Worm (Caenorhabditis elegans) whole organism, young adult: ENCODE measurements around the gene F56D2.8.

Experiments used
- B0035.1 ChIP-seq: sonication (generic microtip); optimal IDR thresholded peaks from 2 replicates; lab custom pipeline; 2016; ENCODE audit warnings: missing genetic modification characterization, mild to moderate bottlenecking, missing compliant biosample characterization, missing genotype, missing genetic modification reagents
- B0336.3 ChIP-seq: fragments of 200-800 bp; sonication (Bioruptor generic); IDR thresholded peaks from 2 replicates; pipeline ENCODE4 v1.3.6; 2022; ENCODE audit warnings: missing genetic modification characterization, missing compliant biosample characterization
- F10E7.11 ChIP-seq: sonication (generic microtip); optimal IDR thresholded peaks from 2 replicates; lab custom pipeline; 2017; ENCODE audit warnings: mild to moderate bottlenecking, missing genetic modification characterization, moderate library complexity, missing compliant biosample characterization
- F22D6.2 ChIP-seq: sonication (generic microtip); optimal IDR thresholded peaks from 2 replicates; lab custom pipeline; 2016; ENCODE audit warnings: mild to moderate bottlenecking, missing genetic modification characterization, missing compliant biosample characterization
- F23B12.7 ChIP-seq: sonication (generic microtip); optimal IDR thresholded peaks from 2 replicates; lab custom pipeline; 2017; ENCODE audit warnings: missing genetic modification characterization, mild to moderate bottlenecking, missing compliant biosample characterization, antibody characterized with exemption, moderate library complexity; ENCODE audit not compliant: insufficient read depth
- F33H1.4 ChIP-seq: fragments of 200-800 bp; sonication (Bioruptor generic); IDR thresholded peaks from 2 replicates; pipeline ENCODE4 v1.3.6; 2022; ENCODE audit warnings: missing genetic modification reagents, missing genetic modification characterization, missing compliant biosample characterization
- F52B5.7 ChIP-seq: sonication (generic microtip); optimal IDR thresholded peaks from 2 replicates; lab custom pipeline; 2016; ENCODE audit warnings: mild to moderate bottlenecking, missing genetic modification characterization, missing compliant biosample characterization
- F55B11.4 ChIP-seq: sonication (generic microtip); optimal IDR thresholded peaks from 2 replicates; lab custom pipeline; 2016; ENCODE audit warnings: missing compliant biosample characterization, missing genetic modification characterization, borderline replicate concordance; ENCODE audit not compliant: insufficient read depth
- K11D2.4 ChIP-seq: fragments of 200-800 bp; sonication (Bioruptor generic); IDR thresholded peaks from 2 replicates; pipeline ENCODE4 v1.3.6; 2022; ENCODE audit warnings: missing genetic modification reagents, missing genetic modification characterization, missing compliant biosample characterization
- K12H6.12 ChIP-seq: fragments of 200-800 bp; sonication (Bioruptor generic); optimal IDR thresholded peaks from 2 replicates; lab custom pipeline; 2018; ENCODE audit warnings: mild to moderate bottlenecking, missing genetic modification characterization, missing compliant biosample characterization
- T26A5.8 ChIP-seq: sonication (generic microtip); optimal IDR thresholded peaks from 2 replicates; lab custom pipeline; 2016; ENCODE audit warnings: missing genetic modification characterization, missing compliant biosample characterization
- Y53F4B.3 ChIP-seq: fragments of 200-800 bp; sonication (Bioruptor generic); IDR thresholded peaks from 2 replicates; pipeline ENCODE4 v1.3.6; 2022; ENCODE audit warnings: missing genetic modification reagents, missing genetic modification characterization, missing compliant biosample characterization
- Y53G8AR.9 ChIP-seq: fragments of 200-800 bp; sonication (Bioruptor generic); conservative IDR thresholded peaks from 2 replicates; pipeline ENCODE4 v1.3.6; 2022; ENCODE audit warnings: missing genetic modification reagents, missing genetic modification characterization, missing compliant biosample characterization
- Y79H2A.3 ChIP-seq: fragments of 200-800 bp; sonication (Bioruptor generic); conservative IDR thresholded peaks from 2 replicates; pipeline ENCODE4 v1.3.6; 2022; ENCODE audit warnings: missing genetic modification reagents, missing genetic modification characterization, missing compliant biosample characterization
- atf-7 ChIP-seq: sonication (generic microtip); optimal IDR thresholded peaks from 2 replicates; lab custom pipeline; 2017; ENCODE audit warnings: mild to moderate bottlenecking, missing genetic modification characterization, missing compliant biosample characterization
- attf-3 ChIP-seq: fragments of 200-800 bp; sonication (Bioruptor generic); conservative IDR thresholded peaks from 2 replicates; pipeline ENCODE4 v1.3.6; 2022; ENCODE audit warnings: missing genetic modification reagents, missing genetic modification characterization, missing compliant biosample characterization
- attf-6 ChIP-seq: fragments of 200-800 bp; sonication (Bioruptor generic); IDR thresholded peaks from 2 replicates; pipeline ENCODE4 v1.3.6; 2022; ENCODE audit warnings: missing genetic modification reagents, missing genetic modification characterization, missing compliant biosample characterization
- bed-2 ChIP-seq: fragments of 200-800 bp; sonication (Bioruptor generic); IDR thresholded peaks from 2 replicates; pipeline ENCODE4 v1.3.6; 2022; ENCODE audit warnings: missing genetic modification reagents, missing genetic modification characterization, missing compliant biosample characterization
- cebp-1 ChIP-seq, 2 experiments: fragments of 200-800 bp in 1 of 2; sonication (Bioruptor generic) in 1 of 2; sonication (generic microtip) in 1 of 2; IDR thresholded peaks in 1 of 2; optimal IDR thresholded peaks in 1 of 2; 2 replicates each; pipeline versions ENCODE4 v1.3.6 to Lab custom; 2017 to 2022; ENCODE audit warnings: missing compliant biosample characterization in 2 of 2, missing genetic modification characterization in 2 of 2, mild to moderate bottlenecking in 1 of 2, missing genetic modification reagents in 1 of 2, moderate library complexity in 1 of 2
- dpl-1 ChIP-seq: fragments of 150-350 bp; optimal IDR thresholded peaks from 2 replicates; lab custom pipeline; 2014; ENCODE audit warnings: missing biosample characterization, missing genetic modification reagents, missing genetic modification characterization
- him-1 ChIP-seq: sonication (generic microtip); optimal IDR thresholded peaks from 2 replicates; lab custom pipeline; 2016; ENCODE audit warnings: missing genotype, missing genetic modification reagents, missing genetic modification characterization, missing compliant biosample characterization
- hlh-12 ChIP-seq: sonication (generic microtip); optimal IDR thresholded peaks from 2 replicates; lab custom pipeline; 2016; ENCODE audit warnings: missing genetic modification characterization, missing compliant biosample characterization
- hmg-1.2 ChIP-seq: fragments of 200-800 bp; sonication (Bioruptor generic); IDR thresholded peaks from 2 replicates; pipeline ENCODE4 v1.3.6; 2022; ENCODE audit warnings: missing genetic modification reagents, missing genetic modification characterization, missing compliant biosample characterization
- hmg-20 ChIP-seq: fragments of 200-800 bp; sonication (Bioruptor generic); IDR thresholded peaks from 2 replicates; pipeline ENCODE4 v1.3.6; 2022; ENCODE audit warnings: missing genetic modification reagents, missing genetic modification characterization, missing compliant biosample characterization
- hrde-1 ChIP-seq: sonication (generic microtip); optimal IDR thresholded peaks from 2 replicates; lab custom pipeline; 2016; ENCODE audit warnings: missing genetic modification characterization, mild to moderate bottlenecking, missing compliant biosample characterization, moderate library complexity, missing genotype, missing genetic modification reagents, borderline replicate concordance
- lin-26 ChIP-seq: fragments of 200-800 bp; sonication (Bioruptor generic); IDR thresholded peaks from 2 replicates; pipeline ENCODE4 v1.3.6; 2022; ENCODE audit warnings: missing genetic modification reagents, missing genetic modification characterization, missing compliant biosample characterization
- lin-54 ChIP-seq: fragments of 200-800 bp; sonication (Bioruptor generic); optimal IDR thresholded peaks from 2 replicates; lab custom pipeline; 2018; ENCODE audit warnings: mild to moderate bottlenecking, missing genetic modification characterization, missing compliant biosample characterization
- mel-28 ChIP-seq: sonication (generic microtip); optimal IDR thresholded peaks from 2 replicates; lab custom pipeline; 2016; ENCODE audit warnings: borderline replicate concordance, mild to moderate bottlenecking, missing genetic modification characterization, missing compliant biosample characterization
- mes-4 ChIP-seq: sonication (generic microtip); optimal IDR thresholded peaks from 2 replicates; lab custom pipeline; 2016; ENCODE audit warnings: missing genotype, missing genetic modification characterization, missing compliant biosample characterization
- mxl-1 ChIP-seq: sonication (generic microtip); optimal IDR thresholded peaks from 2 replicates; lab custom pipeline; 2016; ENCODE audit warnings: missing genetic modification characterization, missing compliant biosample characterization
- nfya-1 ChIP-seq: sonication (generic microtip); optimal IDR thresholded peaks from 2 replicates; lab custom pipeline; 2017; ENCODE audit warnings: antibody characterized with exemption, missing compliant biosample characterization, missing genetic modification characterization, borderline replicate concordance; ENCODE audit not compliant: insufficient read depth
- nhr-120 ChIP-seq: fragments of 200-800 bp; sonication (Bioruptor generic); IDR thresholded peaks from 2 replicates; pipeline ENCODE4 v1.3.6; 2022; ENCODE audit warnings: missing genetic modification characterization, missing compliant biosample characterization
- nhr-179 ChIP-seq: sonication (generic microtip); optimal IDR thresholded peaks from 2 replicates; lab custom pipeline; 2016; ENCODE audit warnings: mild to moderate bottlenecking, missing genetic modification characterization, missing compliant biosample characterization
- nhr-27 ChIP-seq: fragments of 200-800 bp; sonication (Bioruptor generic); optimal IDR thresholded peaks from 2 replicates; lab custom pipeline; 2018; ENCODE audit warnings: mild to moderate bottlenecking, missing genetic modification characterization, moderate library complexity, missing compliant biosample characterization
- nhr-90 ChIP-seq: sonication (generic microtip); optimal IDR thresholded peaks from 2 replicates; lab custom pipeline; 2016; ENCODE audit warnings: missing genotype, mild to moderate bottlenecking, missing genetic modification characterization, missing compliant biosample characterization
- rpc-1 ChIP-seq, 2 experiments: fragments of 150-350 bp in 1 of 2; sonication (generic microtip) in 1 of 2; optimal IDR thresholded peaks; 2 replicates each; lab custom pipeline; 2014 to 2018; ENCODE audit warnings: missing biosample characterization in 1 of 2, missing genetic modification characterization in 1 of 2, missing genetic modification reagents in 1 of 2, missing genotype in 1 of 2
- snpc-1.3 ChIP-seq: sonication (generic microtip); optimal IDR thresholded peaks from 2 replicates; lab custom pipeline; 2017; ENCODE audit warnings: missing genetic modification characterization, mild to moderate bottlenecking, missing compliant biosample characterization, antibody characterized with exemption, moderate library complexity, missing genotype, missing genetic modification reagents; ENCODE audit not compliant: insufficient read depth
- tbp1 ChIP-seq: fragments of 200-800 bp; sonication (Bioruptor generic); optimal IDR thresholded peaks from 2 replicates; lab custom pipeline; 2018; ENCODE audit warnings: mild to moderate bottlenecking, missing genetic modification characterization, missing compliant biosample characterization
- tbx-9 ChIP-seq: sonication (generic microtip); optimal IDR thresholded peaks from 2 replicates; lab custom pipeline; 2016; ENCODE audit warnings: borderline replicate concordance, missing genetic modification characterization, inconsistent platforms, missing compliant biosample characterization
- zfh-2 ChIP-seq: fragments of 200-800 bp; sonication (Bioruptor generic); conservative IDR thresholded peaks from 2 replicates; pipeline ENCODE4 v1.3.6; 2022; ENCODE audit warnings: missing genetic modification reagents, missing genetic modification characterization, missing compliant biosample characterization
- ztf-26 ChIP-seq: sonication (generic microtip); optimal IDR thresholded peaks from 2 replicates; lab custom pipeline; 2017; ENCODE audit warnings: missing genetic modification characterization, missing compliant biosample characterization
- ztf-28 ChIP-seq: fragments of 200-800 bp; sonication (Bioruptor generic); IDR thresholded peaks from 2 replicates; pipeline ENCODE4 v1.3.6; 2022; ENCODE audit warnings: missing genetic modification reagents, missing genetic modification characterization, missing compliant biosample characterization

Gene F56D2.8

ce11 chrIII:5564325-5564724 lies 18.3 kb downstream of the F56D2.8 start:
- TF ChIP-seq nhr-120 (no peak), Y53G8AR.9 (no peak), zfh-2 (GFP tag; lab: Robert Waterston, UW) (no peak), tbx-9 (tag; lab: Kevin White, UChicago) (no peak), mel-28 (no peak), attf-3 (GFP tag; lab: Robert Waterston, UW) (no peak), nhr-90 (no peak), Y53F4B.3 (GFP tag; lab: Robert Waterston, UW) (no peak), lin-54 (GFP tag; lab: Kevin White, UChicago) (no peak), hrde-1 (tag; lab: Kevin White, UChicago) (no peak), him-1 (tag; lab: Kevin White, UChicago) (no peak)

ce11 chrIII:5563680-5564079 lies 19.0 kb downstream of the F56D2.8 start:
- TF ChIP-seq nhr-27 (tag; lab: Kevin White, UChicago), result no peak
- TF ChIP-seq mes-4, result no peak
- TF ChIP-seq snpc-1.3 (tag; lab: Kevin White, UChicago), result no peak
- no peak for TF ChIP-seq B0336.3 (GFP tag; lab: Robert Waterston, UW)
- TF ChIP-seq zfh-2 (GFP tag; lab: Robert Waterston, UW), result peak; percentile 84
- no peak for TF ChIP-seq tbp1 (GFP tag; lab: Kevin White, UChicago)
- TF ChIP-seq F55B11.4 (tag; lab: Kevin White, UChicago), result no peak
- no peak for TF ChIP-seq nfya-1 (tag; lab: Kevin White, UChicago)
- TF ChIP-seq hmg-1.2 (GFP tag; lab: Robert Waterston, UW), result 0 out of 2 replicates have a peak, but pooled peaks have one; percentile 10
- no peak for TF ChIP-seq hlh-12 (tag; lab: Kevin White, UChicago)

ce11 chrIII:5557246-5557819 lies 25.3 kb downstream of the F56D2.8 start, which contains the start of gene rpc-2:
Gene rpc-2, plus strand, starts transcription at chrIII:5557365.
- TF ChIP-seq Y53G8AR.9 (peak; percentile 86), ztf-26 (peak; percentile 3), attf-6 (no peak), F52B5.7 (tag; lab: Kevin White, UChicago) (peak; percentile 69), B0035.1 (tag; lab: Kevin White, UChicago) (peak; percentile 9), K12H6.12 (tag; lab: Kevin White, UChicago) (no peak), F22D6.2 (tag; lab: Kevin White, UChicago) (no peak), hmg-20 (0 out of 2 replicates have a peak, but pooled peaks have one; percentile 51), ztf-28 (no peak), hrde-1 (tag; lab: Kevin White, UChicago) (no peak), bed-2 (GFP tag; lab: Robert Waterston, UW) (no peak), Y79H2A.3 (GFP tag; lab: Robert Waterston, UW) (no peak), lin-54 (GFP tag; lab: Kevin White, UChicago) (no peak), hmg-1.2 (GFP tag; lab: Robert Waterston, UW) (0 out of 2 replicates have a peak, but pooled peaks have one; percentile 16), nfya-1 (tag; lab: Kevin White, UChicago) (no peak), mxl-1 (no peak), nhr-120 (no peak), dpl-1 (GFP tag; lab: Kevin White, UChicago) (no peak), T26A5.8 (tag; lab: Kevin White, UChicago) (peak; percentile 28), cebp-1 (GFP tag; IDR thresholded peaks at IDR 0.05; lab: Robert Waterston, UW) (no peak), cebp-1 (tag; optimal IDR thresholded peaks at IDR 0.05; lab: Kevin White, UChicago) (peak; percentile 55), F55B11.4 (tag; lab: Kevin White, UChicago) (no peak), F10E7.11 (tag; lab: Kevin White, UChicago) (peak; percentile 18), F33H1.4 (GFP tag; lab: Robert Waterston, UW) (no peak), K11D2.4 (GFP tag; lab: Robert Waterston, UW) (no peak), nhr-179 (tag; lab: Kevin White, UChicago) (no peak), rpc-1 (optimal IDR thresholded peaks at IDR 0.05; lab: Kevin White, UChicago) (no peak), rpc-1 (tag; optimal IDR thresholded peaks at IDR 0.05; lab: Kevin White, UChicago) (no peak), F23B12.7 (no peak), lin-26 (GFP tag; lab: Robert Waterston, UW) (no peak), atf-7 (peak; percentile 44)
